Fruit fly (Drosophila melanogaster): Measurements from ENCODE around the gene Gal.

Gene Gal

DNA sequence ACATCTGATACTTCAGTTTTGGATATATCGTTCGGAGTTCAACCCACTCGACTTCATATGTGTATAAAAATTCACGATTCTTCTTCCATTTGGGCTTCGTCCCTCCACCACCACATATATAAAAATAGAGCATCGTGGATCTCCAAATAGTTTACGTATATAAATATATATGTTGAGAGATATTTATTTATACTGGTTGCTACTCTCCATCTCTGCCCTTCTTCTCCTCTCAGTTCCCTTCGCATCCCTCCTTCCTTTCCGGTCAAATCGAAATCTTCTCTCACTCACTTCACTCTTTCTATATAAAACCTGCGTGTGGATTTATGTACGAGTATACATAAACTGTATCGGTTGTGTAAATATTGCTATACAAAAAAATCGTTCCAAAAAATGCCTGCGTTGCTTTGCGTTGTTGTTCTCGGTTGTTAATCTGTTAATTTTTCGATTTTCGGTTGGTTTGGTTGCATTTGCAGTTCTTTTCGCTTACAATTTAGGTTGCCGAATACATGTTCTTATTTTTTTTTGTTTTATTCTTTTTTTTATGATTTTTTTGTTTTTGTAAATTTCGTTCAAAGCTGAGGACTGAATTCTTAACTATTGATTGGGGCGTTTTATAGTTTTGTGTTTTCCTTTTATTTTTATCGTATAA, 33.9 kb downstream of the Gal start:
- TF ChIP-seq CTCF (optimal IDR thresholded peaks at IDR 0.05) = no peak
- no peak for TF ChIP-seq CG8478 (optimal IDR thresholded peaks at IDR 0.05)

DNA sequence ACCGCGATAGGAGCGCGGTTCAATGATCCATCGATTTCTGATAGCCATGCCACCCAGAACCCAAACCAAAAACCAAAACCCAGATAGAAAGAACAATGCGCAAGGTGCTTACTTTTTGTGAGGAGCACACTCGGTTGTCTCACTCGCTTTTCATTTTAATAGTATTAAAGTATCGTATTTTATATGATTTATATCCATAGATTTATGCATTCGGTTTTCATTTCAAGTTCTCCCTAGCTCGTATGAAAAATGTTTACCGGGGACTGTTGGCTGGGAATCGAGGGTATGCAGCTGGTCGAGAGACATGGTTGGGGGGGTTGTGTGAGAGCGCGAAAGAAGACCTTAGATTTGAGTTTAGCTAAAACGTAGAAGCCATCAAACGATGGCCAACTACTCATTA, 34.6 kb downstream of the Gal start:
- no peak for TF ChIP-seq CG8478 (optimal IDR thresholded peaks at IDR 0.05)
- TF ChIP-seq CTCF (optimal IDR thresholded peaks at IDR 0.05) = no peak

DNA sequence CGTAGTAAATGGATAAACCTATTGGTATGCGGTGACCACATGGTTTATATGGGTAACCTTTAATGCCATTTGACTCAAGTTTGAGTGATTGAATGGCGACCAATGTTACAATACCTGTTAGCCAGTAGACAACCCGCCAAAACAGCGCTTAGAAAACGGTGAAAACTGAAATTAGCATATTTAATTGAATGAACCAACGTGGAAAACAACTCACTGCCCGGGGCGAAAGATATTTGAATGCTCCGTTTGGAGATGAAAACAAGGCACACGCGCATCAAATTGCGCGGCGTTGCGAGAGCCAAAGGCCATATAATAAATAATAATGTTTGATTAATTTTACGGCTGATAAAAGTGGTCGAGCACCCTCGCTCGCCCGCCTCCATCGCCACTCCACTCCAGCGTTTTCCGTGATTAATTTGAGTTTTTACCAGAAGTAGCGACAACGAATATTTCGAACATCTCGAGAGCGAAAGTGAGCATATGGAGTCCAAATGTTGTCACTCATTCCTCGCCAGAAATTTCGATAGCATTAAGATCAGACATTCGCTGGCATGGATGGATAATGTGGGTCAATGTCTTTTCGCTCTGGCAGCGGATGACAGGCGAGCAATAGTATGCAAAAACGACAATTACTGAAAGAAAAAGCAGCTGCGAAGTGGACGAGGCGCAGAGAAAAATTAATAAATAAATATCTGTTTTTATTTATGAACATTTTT, 35.4 kb downstream of the Gal start:
- TF ChIP-seq CG8478 (optimal IDR thresholded peaks at IDR 0.05) (no peak), CTCF (optimal IDR thresholded peaks at IDR 0.05) (no peak)

DNA sequence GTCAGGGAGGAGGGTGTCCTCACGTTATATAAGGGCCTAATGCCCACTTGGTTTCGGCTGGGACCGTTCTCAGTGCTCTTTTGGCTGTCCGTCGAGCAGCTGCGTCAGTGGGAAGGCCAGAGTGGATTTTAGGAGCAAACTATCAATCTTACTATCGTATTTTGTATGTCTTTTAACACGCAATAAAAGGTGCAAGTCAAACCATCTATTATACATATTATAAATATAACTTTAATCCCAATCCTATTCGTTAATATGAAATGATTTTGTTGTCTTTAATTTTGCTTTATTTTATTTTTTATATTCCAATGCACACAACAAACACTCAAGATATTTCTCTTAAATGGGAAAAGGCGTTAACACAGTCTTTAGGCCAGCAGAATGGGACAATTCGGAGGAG, 37.1 kb downstream of the Gal start, which contains the start of gene Ucp4B:
Gene Ucp4B (plus strand): TSS at position 301 of the 400 bp plus-strand sequence.
- TF ChIP-seq CG8478 (optimal IDR thresholded peaks at IDR 0.05) = no peak
- TF ChIP-seq CTCF (optimal IDR thresholded peaks at IDR 0.05) = no peak

DNA sequence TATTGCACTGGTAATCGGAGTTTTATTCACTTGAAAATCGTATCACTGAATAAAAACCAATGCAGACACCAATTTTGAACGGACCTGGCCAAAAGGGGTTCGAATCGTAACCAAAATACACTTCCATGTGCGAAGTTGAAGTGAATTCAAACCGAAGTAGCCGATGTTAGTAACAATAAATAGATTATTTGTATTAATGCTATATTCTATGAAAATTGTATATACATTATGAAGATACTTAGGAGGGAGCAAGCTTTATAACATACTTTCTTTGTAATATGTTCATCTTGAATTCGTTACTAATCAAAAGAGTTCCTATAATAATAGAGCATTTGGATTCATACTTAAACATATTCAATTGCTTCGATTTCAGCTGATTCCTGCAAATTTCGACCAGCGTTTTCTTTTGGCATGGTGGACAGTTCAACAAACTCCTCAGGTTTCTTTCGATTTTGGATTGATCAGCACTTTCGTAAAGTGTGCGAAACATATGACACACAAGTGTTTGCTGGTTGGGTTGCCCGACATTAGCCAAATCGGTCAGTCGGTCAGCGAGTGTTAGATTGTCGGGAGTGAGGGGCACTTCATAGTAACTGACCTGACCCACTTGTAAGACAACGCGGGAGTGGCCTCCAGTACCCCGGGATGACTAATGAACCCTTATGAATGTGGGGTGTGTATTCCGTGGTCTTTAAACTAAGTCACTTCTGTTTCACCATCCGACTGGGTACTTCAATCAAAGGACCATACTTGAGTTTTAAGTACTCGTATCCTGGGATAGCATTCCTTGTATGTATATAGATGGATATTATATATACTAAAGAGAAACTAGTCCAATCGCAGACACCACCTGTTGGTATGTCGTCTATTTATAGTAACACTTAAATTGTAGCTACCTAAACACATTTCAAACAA, 38.7 kb downstream of the Gal start, which contains the start of the genes CG13992 and Ucp4C:
Gene CG13992 (minus strand): TSS at position 51 of the 915 bp plus-strand sequence.
Gene Ucp4C (plus strand): TSS at position 865 of the 915 bp plus-strand sequence.
- TF ChIP-seq CTCF (optimal IDR thresholded peaks at IDR 0.05) (no peak), CG8478 (optimal IDR thresholded peaks at IDR 0.05) (no peak)

DNA sequence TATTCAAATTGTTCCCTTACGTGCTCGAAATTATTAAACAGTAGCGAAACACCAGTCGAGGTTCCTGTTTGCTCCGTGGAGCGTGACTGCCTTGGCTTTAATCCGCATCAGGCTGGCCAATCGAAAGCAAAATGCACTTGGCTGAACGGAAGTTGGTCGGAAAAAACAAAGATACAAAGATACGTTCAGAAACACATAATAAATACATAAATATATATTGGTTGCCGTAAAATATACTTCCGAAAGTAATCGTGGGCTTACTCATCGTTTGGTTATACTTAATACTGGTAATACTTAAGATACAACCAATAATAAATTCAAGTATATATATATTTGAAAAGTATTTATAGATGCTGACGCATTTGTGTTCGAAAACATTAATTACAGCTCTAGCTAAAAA, 41.8 kb downstream of the Gal start, which contains the start of gene psd:
Gene psd (minus strand): TSS at position 101 of the 400 bp plus-strand sequence.
- TF ChIP-seq CTCF (optimal IDR thresholded peaks at IDR 0.05) (no peak), CG8478 (optimal IDR thresholded peaks at IDR 0.05) (no peak)

DNA sequence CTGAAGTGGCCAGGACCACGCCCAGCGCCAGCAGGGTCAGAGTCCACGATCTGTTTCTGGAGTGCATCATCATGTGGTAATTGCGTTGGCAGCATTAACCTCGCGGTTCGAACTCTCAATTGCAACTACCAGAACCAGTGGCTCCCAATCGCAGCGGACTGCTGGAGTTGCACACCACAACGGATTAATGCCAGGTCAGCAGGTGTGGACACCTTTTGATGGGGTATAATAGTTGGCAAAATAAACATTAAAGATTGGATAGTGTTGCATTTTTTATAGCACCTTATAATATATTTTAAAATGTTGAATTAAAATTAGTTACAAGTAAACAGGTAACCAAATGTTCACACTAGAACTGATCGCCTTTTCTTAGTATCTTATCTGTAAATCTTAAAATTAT, 42.4 kb downstream of the Gal start:
- TF ChIP-seq CTCF (optimal IDR thresholded peaks at IDR 0.05) (no peak), CG8478 (optimal IDR thresholded peaks at IDR 0.05) (no peak)

DNA sequence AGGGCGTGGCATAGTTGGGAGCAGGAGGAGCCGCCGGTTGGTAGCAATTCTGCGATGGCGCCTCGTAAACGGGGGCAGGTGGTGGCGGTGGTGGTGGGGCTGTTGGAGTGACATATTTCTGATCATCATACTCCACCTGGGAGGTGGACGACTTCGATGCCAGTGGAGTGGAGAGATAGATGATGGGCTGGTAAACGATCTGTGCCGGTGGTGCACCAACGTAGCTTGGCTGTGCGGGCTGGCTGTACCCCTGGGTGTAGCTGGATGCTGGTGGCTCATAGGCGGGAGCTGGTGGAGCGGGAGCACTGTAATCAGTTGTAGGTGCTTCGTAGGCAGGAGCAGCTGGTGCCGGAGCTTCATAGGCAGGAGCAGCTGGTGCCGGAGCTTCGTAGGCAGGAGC, 43.4 kb downstream of the Gal start:
- no peak for TF ChIP-seq CTCF (optimal IDR thresholded peaks at IDR 0.05)
- no peak for TF ChIP-seq CG8478 (optimal IDR thresholded peaks at IDR 0.05)

DNA sequence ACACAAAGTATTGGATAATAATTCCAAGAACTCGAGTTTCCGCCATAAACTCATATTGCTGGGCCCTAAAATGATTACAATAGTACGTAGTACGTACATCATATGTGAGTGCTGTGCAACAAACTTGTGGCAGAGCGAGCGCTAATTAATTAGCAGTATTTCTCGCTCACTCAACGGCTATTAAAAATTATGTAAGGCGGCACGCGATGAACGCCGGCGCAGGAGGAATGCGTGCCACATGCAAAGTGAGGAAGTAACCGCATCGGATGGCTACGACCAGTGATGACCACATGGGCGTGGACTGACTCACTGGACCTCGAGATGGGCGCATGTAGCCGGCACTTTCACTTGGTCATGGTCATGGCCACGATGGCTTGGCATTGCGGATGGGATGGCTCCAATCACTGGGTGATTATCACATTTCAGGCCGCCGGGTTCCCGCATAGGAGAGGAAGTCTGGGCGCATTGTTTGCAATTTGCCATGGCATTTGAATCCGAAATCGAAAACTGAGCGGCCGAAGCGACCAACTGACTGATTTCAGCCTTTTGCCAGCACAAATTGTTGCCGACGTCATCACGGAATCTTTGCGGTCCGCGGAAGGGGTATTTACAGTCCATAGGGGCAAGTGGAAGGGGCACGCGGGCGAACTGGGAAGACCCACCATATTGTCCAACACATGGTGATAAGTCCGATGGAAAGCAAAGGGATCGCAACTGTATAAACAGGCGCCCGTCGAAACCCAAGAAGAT, 45.3 kb downstream of the Gal start:
- TF ChIP-seq CG8478 (optimal IDR thresholded peaks at IDR 0.05) (no peak), CTCF (optimal IDR thresholded peaks at IDR 0.05) (no peak)

DNA sequence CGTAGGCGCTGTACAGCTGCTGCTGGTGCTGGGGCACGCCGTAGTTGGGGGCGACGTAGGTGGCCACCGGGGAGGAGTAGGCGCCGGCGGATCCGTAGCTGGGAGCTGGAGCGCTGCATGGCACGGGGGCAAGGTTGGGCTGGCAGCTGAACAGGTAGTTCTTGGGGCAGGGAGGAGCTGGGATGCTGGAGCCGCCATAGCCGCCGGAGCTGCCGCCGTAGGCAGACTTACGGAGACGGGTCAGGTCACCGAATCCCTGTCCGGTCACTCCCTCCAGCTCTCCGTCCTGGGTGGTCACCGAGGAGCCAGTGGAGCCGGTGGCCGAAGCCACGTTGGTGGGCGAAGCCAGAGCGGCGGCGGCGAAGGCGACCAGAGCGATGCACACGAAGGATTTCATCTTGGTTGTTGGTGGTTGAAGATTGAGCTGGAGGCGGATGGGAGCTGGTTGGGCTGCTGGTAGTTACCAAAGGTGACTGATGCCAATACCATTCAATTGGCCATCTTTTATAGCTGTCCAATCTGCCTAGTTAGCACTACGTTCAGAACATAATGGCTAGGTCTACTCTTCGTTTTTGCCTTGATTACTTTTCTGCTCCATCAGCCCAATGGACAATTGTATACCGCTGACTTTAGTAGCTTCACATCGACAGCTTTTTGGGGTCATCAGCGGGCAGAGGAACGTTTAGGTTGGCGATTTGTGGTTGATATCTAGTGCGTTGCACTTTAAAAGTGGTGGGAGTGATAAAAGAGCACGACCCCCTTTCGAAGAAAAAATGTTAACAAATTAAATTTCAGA, 46.6 kb downstream of the Gal start, which contains the start of gene Vm26Aa:
Gene Vm26Aa (minus strand): TSS at position 478 of the 796 bp plus-strand sequence.
- TF ChIP-seq CTCF (optimal IDR thresholded peaks at IDR 0.05) (no peak), CG8478 (optimal IDR thresholded peaks at IDR 0.05) (no peak)

DNA sequence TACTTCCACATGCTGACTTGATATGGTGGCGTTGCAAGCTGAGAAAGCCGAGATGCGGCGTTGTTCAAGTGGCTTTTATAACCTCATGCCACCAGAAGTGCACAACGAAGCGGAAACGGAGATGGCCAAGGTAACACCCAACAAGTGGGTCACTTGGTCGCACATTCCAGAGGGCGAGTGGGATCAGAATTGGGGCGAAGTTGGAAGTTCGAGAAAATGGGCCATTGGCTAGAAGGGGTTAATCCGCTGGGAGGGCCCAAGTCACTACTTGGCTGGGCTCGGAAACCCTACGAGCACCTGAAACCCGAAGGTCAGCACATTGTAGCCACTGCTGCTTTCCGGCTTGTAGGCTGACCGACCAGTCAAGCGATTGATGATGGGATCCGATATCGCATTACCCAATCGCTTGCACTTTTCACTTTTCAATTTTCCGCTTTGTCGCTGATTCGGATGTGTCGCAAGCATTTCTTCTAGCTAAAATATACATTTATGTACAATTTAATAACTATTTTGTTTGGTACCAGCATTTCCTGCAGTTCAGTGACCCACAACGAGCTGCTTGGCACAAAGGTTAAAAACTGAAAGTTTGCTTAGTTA, 47.9 kb downstream of the Gal start, which contains the start of gene Vm26Ac:
Gene Vm26Ac (minus strand): TSS at position 51 of the 597 bp plus-strand sequence.
- TF ChIP-seq CTCF (optimal IDR thresholded peaks at IDR 0.05) (no peak), CG8478 (optimal IDR thresholded peaks at IDR 0.05) (no peak)

DNA sequence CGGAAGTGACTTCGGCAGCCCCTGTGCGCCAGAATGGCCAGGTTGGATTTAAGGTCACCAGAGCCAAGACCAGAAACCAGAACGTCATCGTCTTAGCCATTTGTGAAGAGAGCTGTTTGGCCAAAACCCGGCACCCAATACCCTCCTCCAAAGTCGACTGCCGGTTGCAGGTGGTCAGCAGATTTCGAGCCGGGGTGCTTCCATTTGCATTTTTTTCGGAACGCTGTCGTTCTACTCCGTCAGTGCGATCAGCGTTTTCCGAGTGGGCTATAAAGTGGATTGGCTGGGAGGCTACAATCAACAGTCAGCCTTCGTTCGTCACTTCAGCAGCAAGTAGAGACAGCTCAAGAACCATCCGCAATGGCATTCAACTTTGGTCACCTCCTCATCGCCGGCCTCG, 49.9 kb downstream of the Gal start, which contains the start of the genes CG13998 and Vm26Ab:
Gene CG13998 (minus strand): TSS at position 114 of the 400 bp plus-strand sequence.
Gene Vm26Ab (plus strand): TSS at position 299 of the 400 bp plus-strand sequence.
- no peak for TF ChIP-seq CG8478 (optimal IDR thresholded peaks at IDR 0.05)
- TF ChIP-seq CTCF (optimal IDR thresholded peaks at IDR 0.05) = no peak

DNA sequence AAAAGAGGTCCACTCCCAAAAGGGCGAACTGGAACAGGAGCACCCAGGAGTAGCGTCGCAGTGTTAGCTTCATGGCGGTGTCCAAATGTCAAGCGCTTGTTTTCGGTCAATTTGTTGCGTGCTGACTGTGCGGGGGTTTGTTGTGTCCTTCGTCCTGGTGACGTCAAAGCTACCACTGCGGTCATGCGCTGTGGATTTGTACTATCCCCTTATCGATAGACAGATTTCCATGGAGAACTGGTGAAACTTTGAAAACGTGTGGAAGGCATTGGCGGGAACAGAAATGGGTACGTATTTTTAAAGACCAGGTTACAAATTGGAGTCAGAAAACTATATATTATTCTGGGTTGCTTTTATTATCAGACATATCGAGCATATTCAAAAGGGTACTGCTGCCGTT, 50.5 kb downstream of the Gal start, which contains the start of gene CG13999:
Gene CG13999 (minus strand): TSS at position 314 of the 400 bp plus-strand sequence.
- TF ChIP-seq CTCF (optimal IDR thresholded peaks at IDR 0.05) = no peak
- no peak for TF ChIP-seq CG8478 (optimal IDR thresholded peaks at IDR 0.05)

Data from S2 (cell line).